Fruit fly (Drosophila melanogaster): ENCODE results near the gene heca.

heca gene

DNA sequence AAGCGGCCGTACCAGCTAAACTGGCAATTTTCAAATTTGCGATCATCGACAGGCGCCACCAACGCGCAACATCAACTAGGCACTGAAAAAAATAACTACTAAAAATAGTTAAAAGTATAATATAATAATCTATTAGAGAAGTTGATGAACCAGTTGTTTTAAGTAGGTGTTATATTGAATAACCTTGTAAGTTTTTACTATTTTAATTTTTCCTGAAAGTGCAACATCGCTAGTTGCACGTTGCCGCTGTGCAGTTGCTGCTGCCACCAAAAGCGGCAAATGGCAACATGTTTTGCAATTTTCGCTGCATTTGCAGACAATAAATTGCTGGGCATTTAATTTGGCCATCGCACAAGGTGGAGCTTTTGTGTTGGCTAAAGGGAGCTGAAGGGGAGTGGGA, 65.3 kb downstream of the heca start:
- peak; percentile 83 for TF ChIP-seq Drgx (GFP tag; IDR thresholded peaks at IDR 0.05)
- TF ChIP-seq Antp (GFP tag; optimal IDR thresholded peaks at IDR 0.05): no peak

DNA sequence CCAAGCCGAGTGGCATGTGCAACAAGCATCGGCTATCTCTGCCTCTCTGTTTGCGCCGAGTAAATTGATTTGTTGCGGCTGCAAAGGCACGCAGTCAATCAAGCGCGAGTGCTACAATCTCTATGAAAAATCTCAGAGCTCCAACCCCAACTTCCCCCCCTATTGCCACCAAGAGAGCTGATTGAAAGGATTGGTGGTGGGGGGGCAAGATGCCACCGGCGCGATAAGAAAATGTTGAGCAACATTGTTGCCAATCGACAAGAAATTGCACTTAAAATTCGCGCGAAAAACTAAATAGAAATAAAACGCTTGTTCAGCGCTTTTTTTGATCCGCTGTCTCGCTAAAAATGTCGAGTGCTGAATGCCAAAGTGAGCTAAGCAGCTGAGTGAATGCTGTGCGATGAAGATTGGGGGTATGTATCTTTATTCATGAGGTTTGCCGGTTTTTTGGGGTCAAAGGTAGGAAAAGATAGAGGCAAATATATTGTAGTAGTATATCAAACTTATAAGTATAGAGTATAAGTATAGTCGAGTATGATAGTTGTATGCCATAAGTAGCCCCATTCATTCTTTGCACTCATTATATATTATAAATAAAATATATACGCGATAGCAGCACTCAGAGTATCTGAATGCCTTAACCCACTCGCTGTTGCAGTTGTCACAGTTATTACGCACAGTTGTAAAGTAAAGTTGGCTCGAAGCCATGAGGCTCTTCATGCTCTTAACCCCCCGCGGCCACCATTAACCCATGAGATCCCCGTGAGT, 65.9 kb downstream of the heca start:
- TF ChIP-seq CoRest (tag; optimal IDR thresholded peaks at IDR 0.05) (no peak), crol (GFP tag; IDR thresholded peaks at IDR 0.05) (0 out of 2 replicates have a peak, but pooled peaks have one; percentile 32), NFAT (GFP tag; IDR thresholded peaks at IDR 0.05) (0 out of 2 replicates have a peak, but pooled peaks have one; percentile 26), CG11504 (tag; optimal IDR thresholded peaks at IDR 0.05) (peak; percentile 86), Drgx (GFP tag; IDR thresholded peaks at IDR 0.05) (peak; percentile 35)

DNA sequence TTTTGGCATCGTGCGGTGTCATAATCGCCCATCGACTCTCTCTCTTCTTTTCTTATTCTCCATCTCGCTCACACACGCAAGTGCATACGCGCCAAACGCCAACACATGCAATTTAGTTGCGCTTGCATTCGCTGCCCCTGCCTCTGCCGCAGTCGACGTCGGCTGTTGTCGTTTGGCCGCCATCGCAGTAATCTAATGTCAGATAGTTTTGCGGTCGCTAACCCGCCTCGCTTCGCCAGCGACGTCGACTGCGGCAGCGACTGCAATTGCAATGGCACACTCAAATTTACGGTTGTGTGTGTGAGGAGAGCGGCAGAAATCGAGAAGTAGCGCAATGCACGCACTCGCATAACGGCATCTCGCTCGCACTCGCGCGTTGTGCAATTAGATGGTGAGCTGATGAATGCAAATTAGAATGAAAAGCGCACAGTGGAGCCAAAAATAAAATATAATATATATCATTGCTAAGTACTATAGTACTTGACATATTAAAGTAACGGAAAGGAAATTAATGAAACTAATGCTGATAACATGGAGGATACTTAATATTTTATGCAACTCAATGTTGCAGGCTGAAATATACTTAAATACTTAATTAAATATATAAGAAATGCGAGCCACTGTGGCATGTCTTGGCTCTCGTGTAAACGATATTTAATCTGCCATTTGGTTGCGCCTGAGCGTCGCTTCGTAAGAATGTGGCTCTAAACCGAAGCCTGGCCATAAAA, 66.7 kb downstream of the heca start:
- no peak for TF ChIP-seq MTF-1 (GFP tag; optimal IDR thresholded peaks at IDR 0.05; ENCODE audit: borderline replicate concordance)
- TF ChIP-seq Hey (tag; optimal IDR thresholded peaks at IDR 0.05): no peak
- 0 out of 2 replicates have a peak, but pooled peaks have one; percentile 5 for TF ChIP-seq CG4360 (GFP tag; IDR thresholded peaks at IDR 0.05)
- peak; percentile 91 for TF ChIP-seq Drgx (GFP tag; IDR thresholded peaks at IDR 0.05)
- TF ChIP-seq crol (GFP tag; IDR thresholded peaks at IDR 0.05): 0 out of 2 replicates have a peak, but pooled peaks have one; percentile 7
- TF ChIP-seq CG12071 (GFP tag; optimal IDR thresholded peaks at IDR 0.05): no peak
- TF ChIP-seq CG9437 (GFP tag; optimal IDR thresholded peaks at IDR 0.05): no peak
- TF ChIP-seq dm (GFP tag; optimal IDR thresholded peaks at IDR 0.05): no peak
- peak in 1 of 2 experiments; percentile 63 for TF ChIP-seq bsh (GFP tag; optimal IDR thresholded peaks at IDR 0.05)
- peak in 1 of 2 experiments; percentile 15 for TF ChIP-seq tll (GFP tag; optimal IDR thresholded peaks at IDR 0.05)
- no peak for TF ChIP-seq Hand (GFP tag; optimal IDR thresholded peaks at IDR 0.05)
- TF ChIP-seq D19B (GFP tag; optimal IDR thresholded peaks at IDR 0.05): no peak
- TF ChIP-seq CG13287 (GFP tag; IDR thresholded peaks at IDR 0.05; ENCODE audit: partially characterized antibody): no peak
- peak; percentile 5 for TF ChIP-seq zen (tag; optimal IDR thresholded peaks at IDR 0.05)
- no peak for TF ChIP-seq Myb (GFP tag; optimal IDR thresholded peaks at IDR 0.05)
- TF ChIP-seq MBD-R2 (GFP tag; IDR thresholded peaks at IDR 0.05): 0 out of 2 replicates have a peak, but pooled peaks have one; percentile 9
- no peak for TF ChIP-seq al (GFP tag; IDR thresholded peaks at IDR 0.05)

DNA sequence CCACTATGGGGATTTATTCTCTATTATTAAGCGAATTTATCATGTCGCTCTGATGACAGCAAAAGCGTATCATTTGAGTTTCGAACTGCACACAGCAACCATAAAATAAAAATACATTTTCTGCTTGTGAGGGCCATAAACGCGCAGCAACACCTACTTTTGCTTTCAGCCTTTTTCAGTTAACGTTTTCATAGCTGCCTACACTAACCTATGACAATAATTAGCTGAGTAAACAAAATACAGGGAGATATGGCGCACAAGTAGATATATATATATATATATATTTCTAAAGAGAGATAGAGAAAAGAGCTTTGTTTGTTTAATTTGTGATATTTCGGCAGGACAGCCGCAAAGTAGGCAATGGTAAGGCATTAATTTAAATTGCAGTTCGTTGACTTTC, 67.7 kb downstream of the heca start:
- TF ChIP-seq CG13287 (GFP tag; IDR thresholded peaks at IDR 0.05; ENCODE audit: partially characterized antibody) (0 out of 2 replicates have a peak, but pooled peaks have one; percentile 20), exex (tag; optimal IDR thresholded peaks at IDR 0.05) (peak; percentile 1), CG6813 (GFP tag; optimal IDR thresholded peaks at IDR 0.05) (peak; percentile 3), ranshi (GFP tag; IDR thresholded peaks at IDR 0.05) (no peak), chinmo (GFP tag; IDR thresholded peaks at IDR 0.05; ENCODE audit: partially characterized antibody) (0 out of 4 replicates have a peak, but pooled peaks have one; percentile 54), CG1529 (GFP tag; optimal IDR thresholded peaks at IDR 0.05) (peak; percentile 21), Fer1 (GFP tag; optimal IDR thresholded peaks at IDR 0.05) (no peak), klu (GFP tag; IDR thresholded peaks at IDR 0.05) (no peak), CG12071 (GFP tag; optimal IDR thresholded peaks at IDR 0.05) (peak; percentile 8), Blimp-1 (GFP tag; optimal IDR thresholded peaks at IDR 0.05) (peak; percentile 71), PHDP (tag; optimal IDR thresholded peaks at IDR 0.05) (peak; percentile 30), HHEX (GFP tag; optimal IDR thresholded peaks at IDR 0.05) (peak; percentile 4), lab (GFP tag; optimal IDR thresholded peaks at IDR 0.05) (peak; percentile 9), CG15011 (GFP tag; optimal IDR thresholded peaks at IDR 0.05) (no peak), CG11504 (tag; optimal IDR thresholded peaks at IDR 0.05) (peak; percentile 4), Vsx1 (GFP tag; optimal IDR thresholded peaks at IDR 0.05) (peak; percentile 84), CG11695 (GFP tag; IDR thresholded peaks at IDR 0.05) (0 out of 3 replicates have a peak, but pooled peaks have one; percentile 33)
